Fruit fly (Drosophila melanogaster) whole organism, embryonic: ENCODE data around the gene Pph13.

Experiments
- Aef1 ChIP-seq: fragments of 200-800 bp; sonication (Bioruptor generic); IDR thresholded peaks from 3 replicates; pipeline ENCODE4 v1.3.6; 2022; ENCODE audit warnings: missing biosample characterization, missing genetic modification characterization
- CG10979 ChIP-seq: fragments of 200-800 bp; sonication (Bioruptor generic); optimal IDR thresholded peaks from 2 replicates; lab custom pipeline; 2018; ENCODE audit warnings: missing biosample characterization, mild to moderate bottlenecking, missing genetic modification characterization, moderate library complexity
- CG11695 ChIP-seq: fragments of 200-800 bp; sonication (Bioruptor generic); IDR thresholded peaks from 3 replicates; pipeline ENCODE4 v1.3.6; 2022; ENCODE audit warnings: missing biosample characterization, missing genetic modification characterization
- CG14710 ChIP-seq: fragments of 200-800 bp; sonication (Bioruptor generic); optimal IDR thresholded peaks from 3 replicates; lab custom pipeline; 2019; ENCODE audit warnings: missing biosample characterization, mild to moderate bottlenecking, missing genetic modification characterization, moderate library complexity
- CG15696 ChIP-seq: fragments of 200-800 bp; sonication (Bioruptor generic); optimal IDR thresholded peaks from 2 replicates; lab custom pipeline; 2019; ENCODE audit warnings: missing biosample characterization, mild to moderate bottlenecking, missing genetic modification characterization, moderate library complexity
- CG18262 ChIP-seq: fragments of 200-800 bp; optimal IDR thresholded peaks from 3 replicates; lab custom pipeline; 2019; ENCODE audit warnings: missing biosample characterization, mild to moderate bottlenecking, missing genetic modification characterization, moderate library complexity
- CG2116 ChIP-seq: fragments of 200-800 bp; sonication (Bioruptor generic); optimal IDR thresholded peaks from 3 replicates; lab custom pipeline; 2018; ENCODE audit warnings: missing biosample characterization, mild to moderate bottlenecking, missing genetic modification characterization
- CG30403 ChIP-seq: fragments of 200-800 bp; sonication (Bioruptor generic); optimal IDR thresholded peaks from 3 replicates; lab custom pipeline; 2016; ENCODE audit warnings: missing biosample characterization, missing genetic modification characterization
- CG31224 ChIP-seq: fragments of 200-800 bp; sonication (Bioruptor generic); IDR thresholded peaks from 2 replicates; pipeline ENCODE4 v1.3.6; 2022; ENCODE audit warnings: missing biosample characterization, missing genetic modification characterization
- CG3163 ChIP-seq: fragments of 200-800 bp; sonication (Bioruptor generic); optimal IDR thresholded peaks from 3 replicates; lab custom pipeline; 2016; ENCODE audit warnings: missing biosample characterization, missing genetic modification characterization
- CG32532 ChIP-seq: fragments of 200-800 bp; sonication (Bioruptor generic); IDR thresholded peaks from 2 replicates; pipeline ENCODE4 v1.3.6; 2022; ENCODE audit warnings: missing biosample characterization, missing genetic modification characterization
- CG3847 ChIP-seq: fragments of 200-800 bp; sonication (Bioruptor generic); IDR thresholded peaks from 2 replicates; pipeline ENCODE4 v1.3.6; 2022; ENCODE audit warnings: missing biosample characterization, missing genetic modification characterization
- CG4328 ChIP-seq: fragments of 200-800 bp; sonication (Bioruptor generic); optimal IDR thresholded peaks from 3 replicates; lab custom pipeline; 2017; ENCODE audit warnings: missing biosample characterization, missing genetic modification reagents, missing genetic modification characterization
- CG5180 ChIP-seq: fragments of 200-800 bp; sonication (Bioruptor generic); optimal IDR thresholded peaks from 3 replicates; lab custom pipeline; 2017; ENCODE audit warnings: missing biosample characterization, missing genetic modification characterization, mild to moderate bottlenecking, moderate library complexity, missing genetic modification reagents
- CG5953 ChIP-seq: fragments of 200-800 bp; sonication (Bioruptor generic); IDR thresholded peaks from 2 replicates; pipeline ENCODE4 v1.3.6; 2022; ENCODE audit warnings: missing biosample characterization, missing genetic modification characterization
- CG6765 ChIP-seq: fragments of 200-800 bp; sonication (Bioruptor generic); optimal IDR thresholded peaks from 3 replicates; lab custom pipeline; 2017; ENCODE audit warnings: missing biosample characterization, mild to moderate bottlenecking, missing genetic modification characterization
- CG6813 ChIP-seq: fragments of 200-800 bp; sonication (Bioruptor generic); optimal IDR thresholded peaks from 2 replicates; lab custom pipeline; 2017; ENCODE audit warnings: missing biosample characterization, missing genetic modification characterization, mild to moderate bottlenecking, moderate library complexity, missing genetic modification reagents
- CG7372 ChIP-seq: fragments of 200-800 bp; sonication (Bioruptor generic); IDR thresholded peaks from 2 replicates; pipeline ENCODE4 v1.3.6; 2022; ENCODE audit warnings: missing biosample characterization, missing genetic modification characterization
- CG9817 ChIP-seq: fragments of 200-800 bp; sonication (Bioruptor generic); optimal IDR thresholded peaks from 2 replicates; lab custom pipeline; 2018; ENCODE audit warnings: missing biosample characterization, mild to moderate bottlenecking, missing genetic modification characterization, moderate library complexity
- Camta ChIP-seq: fragments of 200-800 bp; sonication (Bioruptor generic); optimal IDR thresholded peaks from 2 replicates; lab custom pipeline; 2016; ENCODE audit warnings: missing biosample characterization, missing genetic modification characterization
- Dfd ChIP-seq, 2 experiments: fragments of >200 bp; optimal IDR thresholded peaks; 2 replicates each; lab custom pipeline; 2017; ENCODE audit warnings: missing biosample characterization in 2 of 2, missing genetic modification characterization in 2 of 2
- Dip3 ChIP-seq: fragments of 200-800 bp; sonication (Bioruptor generic); optimal IDR thresholded peaks from 3 replicates; lab custom pipeline; 2016; ENCODE audit warnings: missing biosample characterization, missing genetic modification characterization
- Dp ChIP-seq: fragments of 200-800 bp; sonication (Bioruptor generic); optimal IDR thresholded peaks from 2 replicates; lab custom pipeline; 2018; ENCODE audit warnings: missing biosample characterization, mild to moderate bottlenecking, missing genetic modification characterization, moderate library complexity
- Dref ChIP-seq: fragments of 200-800 bp; sonication (Bioruptor generic); IDR thresholded peaks from 2 replicates; pipeline ENCODE4 v1.3.6; 2022; ENCODE audit warnings: missing biosample characterization, missing genetic modification characterization
- E2f2 ChIP-seq: fragments of 200-800 bp; sonication (Bioruptor generic); IDR thresholded peaks from 2 replicates; pipeline ENCODE4 v1.3.6; 2022; ENCODE audit warnings: missing biosample characterization, missing genetic modification characterization
- ERR ChIP-seq: fragments of 200-800 bp; sonication (Bioruptor generic); optimal IDR thresholded peaks from 2 replicates; lab custom pipeline; 2016; ENCODE audit warnings: missing biosample characterization, missing genetic modification characterization
- Fer2 ChIP-seq: fragments of 200-800 bp; sonication (Bioruptor generic); optimal IDR thresholded peaks from 2 replicates; lab custom pipeline; 2018; ENCODE audit warnings: missing biosample characterization, mild to moderate bottlenecking, missing genetic modification characterization, moderate library complexity
- Fer3 ChIP-seq: fragments of 200-800 bp; sonication (Bioruptor generic); optimal IDR thresholded peaks from 2 replicates; lab custom pipeline; 2018; ENCODE audit warnings: missing biosample characterization, mild to moderate bottlenecking, missing genetic modification characterization, moderate library complexity
- Gug ChIP-seq: fragments of 200-800 bp; sonication (Bioruptor generic); IDR thresholded peaks from 4 replicates; pipeline ENCODE4 v1.3.6; 2022; ENCODE audit warnings: missing biosample characterization, missing genetic modification characterization
- HHEX ChIP-seq: fragments of 200-800 bp; sonication (Bioruptor generic); optimal IDR thresholded peaks from 3 replicates; lab custom pipeline; 2017; ENCODE audit warnings: missing biosample characterization, mild to moderate bottlenecking, missing genetic modification characterization, missing genetic modification reagents
- Lhr ChIP-seq: fragments of 200-800 bp; sonication (Bioruptor generic); optimal IDR thresholded peaks from 3 replicates; lab custom pipeline; 2017; ENCODE audit warnings: mild to moderate bottlenecking, missing biosample characterization, missing genetic modification reagents, missing genetic modification characterization
- Max ChIP-seq: fragments of 200-800 bp; sonication (Bioruptor generic); optimal IDR thresholded peaks from 2 replicates; lab custom pipeline; 2016; ENCODE audit warnings: missing biosample characterization, mild to moderate bottlenecking, missing genetic modification characterization
- Sox102F ChIP-seq: fragments of 200-800 bp; sonication (Bioruptor generic); optimal IDR thresholded peaks from 2 replicates; lab custom pipeline; 2018; ENCODE audit warnings: missing biosample characterization, mild to moderate bottlenecking, missing genetic modification characterization, moderate library complexity
- TFAM ChIP-seq: fragments of 200-800 bp; sonication (Bioruptor generic); optimal IDR thresholded peaks from 2 replicates; lab custom pipeline; 2017; ENCODE audit warnings: missing biosample characterization, missing genetic modification characterization, inconsistent platforms
- Trl ChIP-seq, 3 experiments: fragments of >200 bp in 2 of 3; fragments of 200-800 bp in 1 of 3; sonication (Bioruptor generic) in 1 of 3; optimal IDR thresholded peaks; 2 replicates in 1 of 3; 3 replicates in 2 of 3; lab custom pipeline; 2016 to 2017; ENCODE audit warnings: missing biosample characterization in 1 of 3, missing genetic modification characterization in 1 of 3
- cas ChIP-seq: fragments of 200-800 bp; sonication (Bioruptor generic); IDR thresholded peaks from 2 replicates; pipeline ENCODE4 v1.3.6; 2022; ENCODE audit warnings: missing biosample characterization, missing genetic modification characterization
- caup ChIP-seq: fragments of 200-800 bp; sonication (Bioruptor generic); optimal IDR thresholded peaks from 3 replicates; lab custom pipeline; 2017; ENCODE audit warnings: missing biosample characterization, mild to moderate bottlenecking, missing genetic modification characterization, moderate library complexity; ENCODE audit not compliant: severe bottlenecking
- corto ChIP-seq: fragments of 200-800 bp; sonication (Bioruptor generic); optimal IDR thresholded peaks from 2 replicates; lab custom pipeline; 2016; ENCODE audit warnings: missing biosample characterization, mild to moderate bottlenecking, missing genetic modification characterization, moderate library complexity
- crc ChIP-seq: fragments of 200-800 bp; sonication (Bioruptor generic); optimal IDR thresholded peaks from 2 replicates; lab custom pipeline; 2016; ENCODE audit warnings: missing biosample characterization, missing genetic modification characterization
- dati ChIP-seq: fragments of 200-800 bp; sonication (Bioruptor generic); IDR thresholded peaks from 2 replicates; pipeline ENCODE4 v1.3.6; 2022; ENCODE audit warnings: missing biosample characterization, missing genetic modification characterization
- gcm ChIP-seq: fragments of 200-800 bp; sonication (Bioruptor generic); optimal IDR thresholded peaks from 2 replicates; lab custom pipeline; 2019; ENCODE audit warnings: missing biosample characterization, mild to moderate bottlenecking, missing genetic modification characterization, moderate library complexity
- lbe ChIP-seq: fragments of 200-800 bp; sonication (Bioruptor generic); optimal IDR thresholded peaks from 2 replicates; lab custom pipeline; 2016; ENCODE audit warnings: missing biosample characterization, mild to moderate bottlenecking, missing genetic modification characterization
- lilli ChIP-seq: fragments of 200-800 bp; sonication (Bioruptor generic); optimal IDR thresholded peaks from 3 replicates; lab custom pipeline; 2016; ENCODE audit warnings: missing biosample characterization, missing genetic modification characterization
- pita ChIP-seq: fragments of 200-800 bp; sonication (Bioruptor generic); optimal IDR thresholded peaks from 2 replicates; lab custom pipeline; 2017; ENCODE audit warnings: missing biosample characterization, mild to moderate bottlenecking, missing genetic modification characterization
- pnt ChIP-seq: fragments of 200-800 bp; sonication (Bioruptor generic); optimal IDR thresholded peaks from 3 replicates; lab custom pipeline; 2016; ENCODE audit warnings: missing biosample characterization, missing genetic modification characterization
- sens-2 ChIP-seq: fragments of 200-800 bp; sonication (Bioruptor generic); IDR thresholded peaks from 2 replicates; pipeline ENCODE4 v1.3.6; 2022; ENCODE audit warnings: missing biosample characterization, missing genetic modification characterization
- slou ChIP-seq: fragments of 200-800 bp; sonication (Bioruptor generic); optimal IDR thresholded peaks from 3 replicates; lab custom pipeline; 2016; ENCODE audit warnings: missing biosample characterization, missing genetic modification characterization
- tx ChIP-seq: fragments of 200-800 bp; sonication (Bioruptor generic); optimal IDR thresholded peaks from 2 replicates; lab custom pipeline; 2016; ENCODE audit warnings: missing biosample characterization, missing genetic modification characterization
- z ChIP-seq: fragments of 200-800 bp; sonication (Bioruptor generic); IDR thresholded peaks from 3 replicates; pipeline ENCODE4 v1.3.6; 2022; ENCODE audit warnings: missing biosample characterization, missing genetic modification characterization

Gene Pph13

DNA sequence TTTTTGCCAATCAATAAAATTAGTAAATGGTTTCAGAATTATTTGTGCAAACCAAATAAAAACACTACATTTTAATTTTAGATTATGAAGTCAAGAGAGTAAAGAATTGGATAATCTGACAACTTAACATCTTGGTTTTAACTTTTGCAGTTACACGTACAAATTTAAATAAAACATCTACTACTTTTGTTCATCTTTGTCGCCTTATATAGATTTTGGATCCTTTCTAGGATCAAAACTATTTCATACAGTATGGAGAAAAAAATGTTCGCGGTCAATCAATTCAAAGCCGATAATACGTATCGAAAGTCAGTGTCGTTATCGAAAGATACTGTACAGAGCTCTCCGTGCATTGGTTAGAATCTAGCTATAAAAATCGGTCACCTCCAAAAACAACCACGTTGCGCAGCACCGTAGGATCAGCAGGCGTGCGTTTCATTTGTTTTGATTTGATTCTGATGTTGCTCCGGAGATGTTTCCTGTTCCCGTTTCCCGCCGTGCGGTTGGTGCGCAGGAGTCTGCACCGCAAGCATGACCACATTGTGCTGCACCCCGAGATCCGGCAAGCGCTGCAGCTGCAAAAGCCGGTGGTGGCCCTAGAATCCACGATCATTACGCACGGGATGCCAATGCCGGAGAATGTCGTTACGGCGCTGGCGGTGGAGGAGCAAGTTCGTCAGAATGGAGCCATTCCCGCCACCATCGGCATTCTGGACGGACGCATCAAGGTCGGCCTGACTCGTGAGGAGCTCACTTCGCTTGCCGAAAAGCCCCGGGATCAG, 13.3 kb upstream of the Pph13 start, which contains the start of the genes uncNacbeta and CG2794 (continued):
- no peak for TF ChIP-seq CG7372
- no peak for TF ChIP-seq Camta (GFP tag; lab: Kevin White, UChicago)
- no peak for TF ChIP-seq CG5953 (GFP tag; lab: Robert Waterston, UW)
- no peak for TF ChIP-seq sens-2 (GFP tag; lab: Robert Waterston, UW)
- TF ChIP-seq Sox102F (GFP tag; lab: Kevin White, UChicago): no peak
- TF ChIP-seq Lhr: no peak
- no peak for TF ChIP-seq CG10979
- TF ChIP-seq Fer3 (tag; lab: Kevin White, UChicago): no peak
- no peak for TF ChIP-seq tx (GFP tag; lab: Kevin White, UChicago)
- no peak for TF ChIP-seq CG18262 (tag; lab: Kevin White, UChicago)
- TF ChIP-seq CG3163 (GFP tag; lab: Kevin White, UChicago): no peak
- TF ChIP-seq Max (GFP tag; lab: Kevin White, UChicago): no peak
- no peak for TF ChIP-seq Trl (optimal IDR thresholded peaks at IDR 0.05; lab: Kevin White, UChicago)
- no peak for TF ChIP-seq Trl (GFP tag; optimal IDR thresholded peaks at IDR 0.05; lab: Kevin White, UChicago)
- no peak for TF ChIP-seq caup (GFP tag; lab: Kevin White, UChicago)
- TF ChIP-seq Dp (GFP tag; lab: Kevin White, UChicago): peak; percentile 94
- no peak for TF ChIP-seq gcm (GFP tag; lab: Kevin White, UChicago)
- no peak for TF ChIP-seq lbe (GFP tag; lab: Kevin White, UChicago)
- TF ChIP-seq slou (GFP tag; lab: Kevin White, UChicago): no peak
- TF ChIP-seq ERR (GFP tag; lab: Kevin White, UChicago): no peak
- peak; percentile 47 for TF ChIP-seq lilli
- TF ChIP-seq Dfd (GFP tag; optimal IDR thresholded peaks at IDR 0.05; lab: Kevin White, UChicago): no peak
- no peak for TF ChIP-seq pnt (GFP tag; lab: Kevin White, UChicago)
- peak; percentile 10 for TF ChIP-seq CG30403 (GFP tag; lab: Kevin White, UChicago)
- peak; percentile 97 for TF ChIP-seq Dref (GFP tag; lab: Robert Waterston, UW)
- TF ChIP-seq CG2116 (GFP tag; lab: Kevin White, UChicago): peak; percentile 90
- no peak for TF ChIP-seq TFAM
- TF ChIP-seq pita: no peak
- TF ChIP-seq Gug (GFP tag; lab: Robert Waterston, UW): peak; percentile 24; the same call in 1 of the 4 replicates
- TF ChIP-seq crc (GFP tag; lab: Kevin White, UChicago): no peak
- TF ChIP-seq dati (GFP tag; lab: Robert Waterston, UW): no peak
- TF ChIP-seq CG3847 (GFP tag; lab: Robert Waterston, UW): no peak
- 0 out of 2 replicates have a peak, but pooled peaks have one; percentile 21 for TF ChIP-seq CG31224 (GFP tag; lab: Robert Waterston, UW)
- peak; percentile 95 for TF ChIP-seq E2f2 (GFP tag; lab: Robert Waterston, UW)
- no peak for TF ChIP-seq CG32532 (GFP tag; lab: Robert Waterston, UW)
- no peak for TF ChIP-seq CG4328 (GFP tag; lab: Kevin White, UChicago)
- TF ChIP-seq CG6813 (GFP tag; lab: Kevin White, UChicago): no peak
- TF ChIP-seq CG9817: no peak
- no peak for TF ChIP-seq corto
- TF ChIP-seq Fer2: no peak
- no peak for TF ChIP-seq Dip3 (GFP tag; lab: Kevin White, UChicago)
- no peak for TF ChIP-seq CG6765 (GFP tag; lab: Kevin White, UChicago)
- TF ChIP-seq CG15696 (tag; lab: Kevin White, UChicago): no peak
- no peak for TF ChIP-seq HHEX (GFP tag; lab: Kevin White, UChicago)
- no peak for TF ChIP-seq z (GFP tag; lab: Robert Waterston, UW)
- TF ChIP-seq CG11695 (GFP tag; lab: Robert Waterston, UW): no peak
- TF ChIP-seq CG5180: peak; percentile 12
- TF ChIP-seq CG14710 (tag; lab: Kevin White, UChicago): peak; percentile 8
- TF ChIP-seq cas (GFP tag; lab: Robert Waterston, UW): no peak
- TF ChIP-seq Aef1 (GFP tag; lab: Robert Waterston, UW): no peak
